Fruit fly (Drosophila melanogaster): ENCODE results near the gene IP3K1.

IP3K1 gene

dm6 chr2L:9757990-9758814 is 24.0 kb upstream of the IP3K1 start, which contains the start of gene zf30C (continued):
- TF ChIP-seq CG12391 (tag; optimal IDR thresholded peaks at IDR 0.05) (peak; percentile 79), Nf-YB (GFP tag; optimal IDR thresholded peaks at IDR 0.05) (peak; percentile 33), CG2678 (tag; optimal IDR thresholded peaks at IDR 0.05) (peak; percentile 77), CG10462 (GFP tag; optimal IDR thresholded peaks at IDR 0.05) (peak; percentile 59), Fer1 (GFP tag; optimal IDR thresholded peaks at IDR 0.05) (peak; percentile 67), fd96Cb (tag; optimal IDR thresholded peaks at IDR 0.05) (peak; percentile 53), CG12219 (GFP tag; optimal IDR thresholded peaks at IDR 0.05) (peak; percentile 48), Ada2b (GFP tag; IDR thresholded peaks at IDR 0.05) (peak; percentile 76), CG1647 (GFP tag; optimal IDR thresholded peaks at IDR 0.05) (peak; percentile 77), CG34224 (GFP tag; IDR thresholded peaks at IDR 0.05; ENCODE audit: partially characterized antibody) (0 out of 3 replicates have a peak, but pooled peaks have one; percentile 10), CTCF (GFP tag; optimal IDR thresholded peaks at IDR 0.05) (peak; percentile 7), CG17359 (tag; optimal IDR thresholded peaks at IDR 0.05) (peak; percentile 76), CG3281 (GFP tag; optimal IDR thresholded peaks at IDR 0.05) (peak; percentile 77), B-H2 (GFP tag; optimal IDR thresholded peaks at IDR 0.05) (peak; percentile 79), CG4328 (GFP tag; optimal IDR thresholded peaks at IDR 0.05) (peak; percentile 75), sim (GFP tag; IDR thresholded peaks at IDR 0.05) (no peak), Ptx1 (GFP tag; IDR thresholded peaks at IDR 0.05) (peak; percentile 85), CG14667 (GFP tag; IDR thresholded peaks at IDR 0.05) (peak; percentile 83), pb (GFP tag; optimal IDR thresholded peaks at IDR 0.05) (peak; percentile 87), CG10147 (GFP tag; optimal IDR thresholded peaks at IDR 0.05) (peak; percentile 56), Jarid2 (GFP tag; optimal IDR thresholded peaks at IDR 0.05) (no peak), Dip2 (GFP tag; IDR thresholded peaks at IDR 0.05) (no peak), Hr3 (GFP tag; optimal IDR thresholded peaks at IDR 0.05) (peak; percentile 85), vvl (GFP tag; IDR thresholded peaks at IDR 0.05) (peak; percentile 94), CG2202 (tag; optimal IDR thresholded peaks at IDR 0.05) (peak; percentile 41), Max (GFP tag; optimal IDR thresholded peaks at IDR 0.05) (peak; percentile 80), tgo (GFP tag; IDR thresholded peaks at IDR 0.05) (peak; percentile 78), CG1832 (GFP tag; optimal IDR thresholded peaks at IDR 0.05) (no peak), CG6689 (GFP tag; IDR thresholded peaks at IDR 0.05) (peak; percentile 73), Dad (GFP tag; optimal IDR thresholded peaks at IDR 0.05) (peak; percentile 81), danr (GFP tag; IDR thresholded peaks at IDR 0.05) (peak; percentile 60; the same call in 1 of the 2 replicates), H2.0 (GFP tag; IDR thresholded peaks at IDR 0.05) (peak; percentile 82), her (GFP tag; optimal IDR thresholded peaks at IDR 0.05) (peak; percentile 93), CG31224 (GFP tag; IDR thresholded peaks at IDR 0.05) (peak; percentile 75), CG18619 (GFP tag; optimal IDR thresholded peaks at IDR 0.05) (peak; percentile 80), CG3726 (GFP tag; IDR thresholded peaks at IDR 0.05) (peak; percentile 86; the same call in 2 of the 3 replicates), pfk (GFP tag; optimal IDR thresholded peaks at IDR 0.05) (peak; percentile 20), grn (GFP tag; optimal IDR thresholded peaks at IDR 0.05) (peak; percentile 12), sisA (GFP tag; IDR thresholded peaks at IDR 0.05) (peak; percentile 92), maf-S (GFP tag; optimal IDR thresholded peaks at IDR 0.05) (peak; percentile 88), dmrt99B (tag; optimal IDR thresholded peaks at IDR 0.05) (peak; percentile 71), Sox102F (GFP tag; optimal IDR thresholded peaks at IDR 0.05) (peak; percentile 75), Dip3 (GFP tag; optimal IDR thresholded peaks at IDR 0.05) (peak; percentile 91), CG6654 (GFP tag; optimal IDR thresholded peaks at IDR 0.05) (peak; percentile 39), CG32767 (GFP tag; IDR thresholded peaks at IDR 0.05) (no peak; the same call in none of the 2 replicates), z (GFP tag; IDR thresholded peaks at IDR 0.05) (no peak), Camta (GFP tag; optimal IDR thresholded peaks at IDR 0.05) (peak; percentile 84), az2 (GFP tag; optimal IDR thresholded peaks at IDR 0.05) (peak; percentile 90), eve (GFP tag; optimal IDR thresholded peaks at IDR 0.05) (no peak), Elba2 (GFP tag; optimal IDR thresholded peaks at IDR 0.05) (peak; percentile 10)
